Fruit fly (Drosophila melanogaster): ENCODE results near the gene Ugt35A1.

DNA sequence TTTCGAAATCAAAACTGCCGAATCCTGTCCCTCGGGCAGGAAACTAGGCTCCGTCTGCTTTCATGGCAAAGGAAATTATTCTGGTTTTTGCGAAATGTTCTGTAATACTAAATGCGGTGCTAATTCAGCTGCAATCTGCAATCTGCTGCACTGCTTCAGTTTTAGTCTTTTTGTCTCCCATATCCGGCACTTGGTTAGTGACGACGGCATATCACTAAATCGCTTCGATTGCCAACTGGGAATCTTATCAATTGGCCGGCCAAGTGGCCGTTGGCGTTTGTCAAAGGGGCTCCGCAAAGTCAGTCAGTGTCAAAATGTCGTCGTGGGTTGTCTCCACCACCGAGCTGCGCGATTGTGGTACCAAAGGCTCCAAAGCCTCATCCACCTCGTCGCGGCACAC lies 23.3 kb upstream of the Ugt35A1 start, which contains the start of gene CG18577:
- no peak for TF ChIP-seq psq (optimal IDR thresholded peaks at IDR 0.05)
- TF ChIP-seq Myc (optimal IDR thresholded peaks at IDR 0.05) = no peak
- no peak for TF ChIP-seq insv (optimal IDR thresholded peaks at IDR 0.05)
